Fruit fly (Drosophila melanogaster) whole organism, embryonic: ENCODE results near the gene Adsl.

ENCODE experiments used
- Atf6 ChIP-seq: fragments of 200-800 bp; sonication (Bioruptor generic); IDR thresholded peaks from 2 replicates; pipeline ENCODE4 v1.3.6; 2022; ENCODE audit warnings: missing biosample characterization, missing genetic modification characterization
- Blimp-1 ChIP-seq: fragments of 200-800 bp; sonication (Bioruptor generic); optimal IDR thresholded peaks from 3 replicates; lab custom pipeline; 2018; ENCODE audit warnings: missing biosample characterization, missing genetic modification characterization, mild to moderate bottlenecking, moderate library complexity, missing genetic modification reagents
- CG10274 ChIP-seq: fragments of 200-800 bp; sonication (Bioruptor generic); optimal IDR thresholded peaks from 3 replicates; lab custom pipeline; 2017; ENCODE audit warnings: missing biosample characterization, mild to moderate bottlenecking, missing genetic modification characterization
- CG13894 ChIP-seq: fragments of 200-800 bp; sonication (Bioruptor generic); optimal IDR thresholded peaks from 3 replicates; lab custom pipeline; 2018; ENCODE audit warnings: missing biosample characterization, mild to moderate bottlenecking, missing genetic modification characterization, moderate library complexity
- CG14710 ChIP-seq: fragments of 200-800 bp; sonication (Bioruptor generic); optimal IDR thresholded peaks from 3 replicates; lab custom pipeline; 2019; ENCODE audit warnings: missing biosample characterization, mild to moderate bottlenecking, missing genetic modification characterization, moderate library complexity
- CG15514 ChIP-seq: fragments of 200-800 bp; sonication (Bioruptor generic); optimal IDR thresholded peaks from 3 replicates; lab custom pipeline; 2017; ENCODE audit warnings: missing biosample characterization, missing genetic modification characterization, mild to moderate bottlenecking, moderate library complexity, missing genetic modification reagents
- CG1647 ChIP-seq: fragments of 200-800 bp; sonication (Bioruptor generic); optimal IDR thresholded peaks from 3 replicates; lab custom pipeline; 2016; ENCODE audit warnings: missing biosample characterization, missing genetic modification characterization
- CG17912 ChIP-seq: fragments of 200-800 bp; sonication (Bioruptor generic); optimal IDR thresholded peaks from 2 replicates; lab custom pipeline; 2018; ENCODE audit warnings: missing biosample characterization, mild to moderate bottlenecking, missing genetic modification characterization
- CG2116 ChIP-seq: fragments of 200-800 bp; sonication (Bioruptor generic); optimal IDR thresholded peaks from 3 replicates; lab custom pipeline; 2018; ENCODE audit warnings: missing biosample characterization, mild to moderate bottlenecking, missing genetic modification characterization
- CG2889 ChIP-seq: fragments of 200-800 bp; sonication (Bioruptor generic); IDR thresholded peaks from 3 replicates; pipeline ENCODE4 v1.3.6; 2022; ENCODE audit warnings: missing biosample characterization, missing genetic modification characterization
- CG30431 ChIP-seq: fragments of 200-800 bp; sonication (Bioruptor generic); optimal IDR thresholded peaks from 2 replicates; lab custom pipeline; 2017; ENCODE audit warnings: missing biosample characterization, missing genetic modification characterization
- CG3995 ChIP-seq: fragments of 200-800 bp; sonication (Bioruptor generic); optimal IDR thresholded peaks from 3 replicates; lab custom pipeline; 2016; ENCODE audit warnings: missing biosample characterization, missing genetic modification characterization
- CG5953 ChIP-seq: fragments of 200-800 bp; sonication (Bioruptor generic); IDR thresholded peaks from 2 replicates; pipeline ENCODE4 v1.3.6; 2022; ENCODE audit warnings: missing biosample characterization, missing genetic modification characterization
- CG6272 ChIP-seq: fragments of 200-800 bp; sonication (Bioruptor generic); IDR thresholded peaks from 2 replicates; pipeline ENCODE4 v1.3.6; 2022; ENCODE audit warnings: missing biosample characterization, missing genetic modification characterization
- CG8281 ChIP-seq: fragments of 200-800 bp; sonication (Bioruptor generic); optimal IDR thresholded peaks from 2 replicates; lab custom pipeline; 2018; ENCODE audit warnings: missing biosample characterization, mild to moderate bottlenecking, missing genetic modification characterization, moderate library complexity
- CG8359 ChIP-seq: fragments of 200-800 bp; sonication (Bioruptor generic); optimal IDR thresholded peaks from 2 replicates; lab custom pipeline; 2017; ENCODE audit warnings: missing biosample characterization, mild to moderate bottlenecking, missing genetic modification characterization, borderline replicate concordance
- CG8478 ChIP-seq: fragments of >200 bp; optimal IDR thresholded peaks from 2 replicates; lab custom pipeline; 2018
- CG8765 ChIP-seq: fragments of 200-800 bp; sonication (Bioruptor generic); IDR thresholded peaks from 2 replicates; pipeline ENCODE4 v1.3.6; 2022; ENCODE audit warnings: missing biosample characterization, missing genetic modification characterization
- Camta ChIP-seq: fragments of 200-800 bp; sonication (Bioruptor generic); optimal IDR thresholded peaks from 2 replicates; lab custom pipeline; 2016; ENCODE audit warnings: missing biosample characterization, missing genetic modification characterization
- Dek ChIP-seq: fragments of 200-800 bp; sonication (Bioruptor generic); optimal IDR thresholded peaks from 3 replicates; lab custom pipeline; 2019; ENCODE audit warnings: missing biosample characterization, mild to moderate bottlenecking, missing genetic modification characterization, moderate library complexity
- Drgx ChIP-seq: fragments of 200-800 bp; sonication (Bioruptor generic); IDR thresholded peaks from 2 replicates; pipeline ENCODE4 v1.3.6; 2022; ENCODE audit warnings: missing biosample characterization, missing genetic modification characterization
- HLH54F ChIP-seq: fragments of 200-800 bp; sonication (Bioruptor generic); optimal IDR thresholded peaks from 3 replicates; lab custom pipeline; 2016; ENCODE audit warnings: missing biosample characterization, missing genetic modification characterization
- HLHmδ ChIP-seq: fragments of 200-800 bp; sonication (Bioruptor generic); optimal IDR thresholded peaks from 2 replicates; lab custom pipeline; 2018; ENCODE audit warnings: missing biosample characterization, mild to moderate bottlenecking, missing genetic modification characterization, moderate library complexity
- Lhr ChIP-seq: fragments of 200-800 bp; sonication (Bioruptor generic); optimal IDR thresholded peaks from 3 replicates; lab custom pipeline; 2017; ENCODE audit warnings: mild to moderate bottlenecking, missing biosample characterization, missing genetic modification reagents, missing genetic modification characterization
- Lpt ChIP-seq: fragments of >200 bp; optimal IDR thresholded peaks from 2 replicates; lab custom pipeline; 2018; ENCODE audit warnings: missing biosample characterization, missing genetic modification characterization
- Myb ChIP-seq: fragments of 200-800 bp; sonication (Bioruptor generic); optimal IDR thresholded peaks from 2 replicates; lab custom pipeline; 2016; ENCODE audit warnings: missing biosample characterization, missing genetic modification characterization
- ara ChIP-seq: fragments of 200-800 bp; sonication (Bioruptor generic); IDR thresholded peaks from 2 replicates; pipeline ENCODE4 v1.3.6; 2022; ENCODE audit warnings: missing biosample characterization, missing genetic modification characterization
- ase ChIP-seq: fragments of 200-800 bp; sonication (Bioruptor generic); IDR thresholded peaks from 3 replicates; pipeline ENCODE4 v1.3.6; 2022; ENCODE audit warnings: missing biosample characterization, missing genetic modification characterization
- ato ChIP-seq: fragments of 200-800 bp; sonication (Bioruptor generic); IDR thresholded peaks from 2 replicates; pipeline ENCODE4 v1.3.6; 2022; ENCODE audit warnings: missing biosample characterization, missing genetic modification characterization; ENCODE audit not compliant: partially characterized antibody
- br ChIP-seq: fragments of >200 bp; optimal IDR thresholded peaks from 2 replicates; lab custom pipeline; 2017
- chif ChIP-seq, 2 experiments: fragments of 200-800 bp; sonication (Bioruptor generic); optimal IDR thresholded peaks; 3 replicates each; lab custom pipeline; 2016; ENCODE audit warnings: missing biosample characterization in 2 of 2, missing genetic modification characterization in 2 of 2
- dysf ChIP-seq: fragments of 200-800 bp; sonication (Bioruptor generic); IDR thresholded peaks from 3 replicates; pipeline ENCODE4 v1.3.6; 2022; ENCODE audit warnings: missing biosample characterization, missing genetic modification characterization
- eyg ChIP-seq: fragments of 200-800 bp; sonication (Bioruptor generic); optimal IDR thresholded peaks from 3 replicates; lab custom pipeline; 2016; ENCODE audit warnings: missing biosample characterization, missing genetic modification characterization
- fd3F ChIP-seq: fragments of 200-800 bp; sonication (Bioruptor generic); optimal IDR thresholded peaks from 2 replicates; lab custom pipeline; 2018; ENCODE audit warnings: missing biosample characterization, mild to moderate bottlenecking, missing genetic modification characterization, moderate library complexity
- fu2 ChIP-seq: fragments of 200-800 bp; sonication (Bioruptor generic); optimal IDR thresholded peaks from 2 replicates; lab custom pipeline; 2016; ENCODE audit warnings: missing biosample characterization, missing genetic modification characterization
- hbn ChIP-seq: fragments of 200-800 bp; sonication (Bioruptor generic); IDR thresholded peaks from 2 replicates; pipeline ENCODE4 v1.3.6; 2022; ENCODE audit warnings: missing biosample characterization, missing genetic modification characterization; ENCODE audit not compliant: partially characterized antibody
- hth ChIP-seq: fragments of >200 bp; optimal IDR thresholded peaks from 2 replicates; lab custom pipeline; 2017; ENCODE audit warnings: inconsistent platforms
- lab ChIP-seq: fragments of 200-800 bp; sonication (Bioruptor generic); optimal IDR thresholded peaks from 3 replicates; lab custom pipeline; 2017; ENCODE audit warnings: missing biosample characterization, missing genetic modification characterization, mild to moderate bottlenecking, moderate library complexity, missing genetic modification reagents
- lilli ChIP-seq: fragments of 200-800 bp; sonication (Bioruptor generic); optimal IDR thresholded peaks from 3 replicates; lab custom pipeline; 2016; ENCODE audit warnings: missing biosample characterization, missing genetic modification characterization
- mirr ChIP-seq: fragments of 200-800 bp; sonication (Bioruptor generic); optimal IDR thresholded peaks from 3 replicates; lab custom pipeline; 2018; ENCODE audit warnings: missing biosample characterization, mild to moderate bottlenecking, missing genetic modification characterization
- pan ChIP-seq, 4 experiments: fragments of >200 bp in 3 of 4; fragments of 200-800 bp in 1 of 4; sonication (Bioruptor generic) in 1 of 4; optimal IDR thresholded peaks in 3 of 4; IDR thresholded peaks in 1 of 4; 2 replicates each; pipeline versions ENCODE4 v1.3.6 to Lab custom; 2017 to 2022; ENCODE audit warnings: missing biosample characterization in 2 of 4, missing genetic modification characterization in 2 of 4, mixed read lengths in 1 of 4
- pita ChIP-seq: fragments of 200-800 bp; sonication (Bioruptor generic); optimal IDR thresholded peaks from 2 replicates; lab custom pipeline; 2017; ENCODE audit warnings: missing biosample characterization, mild to moderate bottlenecking, missing genetic modification characterization
- rib ChIP-seq: fragments of 200-800 bp; sonication (Bioruptor generic); IDR thresholded peaks from 2 replicates; pipeline ENCODE4 v1.3.6; 2022; ENCODE audit warnings: missing biosample characterization, missing genetic modification characterization
- sisA ChIP-seq: fragments of 200-800 bp; sonication (Bioruptor generic); IDR thresholded peaks from 2 replicates; pipeline ENCODE4 v1.3.6; 2022; ENCODE audit warnings: missing biosample characterization, missing genetic modification characterization
- tll ChIP-seq, 2 experiments: fragments of 200-800 bp in 1 of 2; fragments of >200 bp in 1 of 2; sonication (Bioruptor generic) in 1 of 2; optimal IDR thresholded peaks; 2 replicates each; lab custom pipeline; 2017 to 2019; ENCODE audit warnings: missing biosample characterization in 2 of 2, missing genetic modification characterization in 2 of 2, mild to moderate bottlenecking in 1 of 2, moderate library complexity in 1 of 2
- wdn ChIP-seq: fragments of 200-800 bp; sonication (Bioruptor generic); IDR thresholded peaks from 2 replicates; pipeline ENCODE4 v1.3.6; 2022; ENCODE audit warnings: missing biosample characterization, missing genetic modification characterization
- z ChIP-seq: fragments of 200-800 bp; sonication (Bioruptor generic); IDR thresholded peaks from 3 replicates; pipeline ENCODE4 v1.3.6; 2022; ENCODE audit warnings: missing biosample characterization, missing genetic modification characterization
- zfh1 ChIP-seq: fragments of 200-800 bp; sonication (Bioruptor generic); IDR thresholded peaks from 3 replicates; pipeline ENCODE4 v1.3.6; 2022; ENCODE audit warnings: missing biosample characterization, missing genetic modification characterization

Gene Adsl

DNA sequence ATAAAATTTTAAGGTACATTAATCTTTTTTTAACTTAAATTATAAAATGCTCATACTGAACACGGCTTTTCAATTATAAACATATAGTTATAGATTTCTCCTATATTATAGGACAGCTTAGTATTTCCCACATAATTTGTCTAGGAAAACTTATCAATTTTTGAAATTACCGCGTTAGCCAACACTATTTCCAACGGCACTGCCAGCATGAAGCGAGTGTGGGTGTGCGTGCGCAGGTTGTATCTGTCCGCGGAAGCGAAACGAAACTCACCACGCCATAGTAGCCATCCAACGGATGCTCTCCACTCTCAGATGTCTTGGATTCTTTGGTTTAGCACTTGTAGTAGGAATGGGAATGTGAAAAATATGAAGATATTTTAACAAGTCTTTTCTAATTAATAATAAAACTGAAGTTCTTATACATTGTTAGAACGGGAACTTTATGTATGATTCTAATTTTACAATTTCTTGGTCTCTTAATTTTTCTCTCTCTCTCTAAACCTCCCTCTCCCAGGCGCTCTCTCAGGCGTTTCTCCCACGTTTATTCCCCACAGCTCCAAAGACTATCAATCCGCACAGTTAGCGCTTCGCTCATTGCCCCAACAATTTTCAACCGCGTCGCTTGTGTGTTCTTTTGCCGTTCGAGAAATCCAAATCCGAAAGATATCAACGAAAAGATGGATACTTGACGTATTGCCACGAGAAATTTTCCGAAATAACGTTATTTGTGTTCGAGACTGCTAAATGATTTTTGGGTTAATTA, 32.7 kb upstream of the Adsl start, which contains the start of gene Dad (continued):
- TF ChIP-seq CG13894 (tag; lab: Kevin White, UChicago) (peak; percentile 10), Atf6 (GFP tag; lab: Robert Waterston, UW) (no peak), lab (GFP tag; lab: Kevin White, UChicago) (peak; percentile 43), CG5953 (GFP tag; lab: Robert Waterston, UW) (0 out of 2 replicates have a peak, but pooled peaks have one; percentile 27), ato (GFP tag; lab: Robert Waterston, UW) (no peak; the same call in 1 of the 2 replicates), eyg (GFP tag; lab: Kevin White, UChicago) (no peak), hth (lab: Kevin White, UChicago) (no peak), br (lab: Kevin White, UChicago) (no peak), ase (GFP tag; lab: Robert Waterston, UW) (no peak), Camta (GFP tag; lab: Kevin White, UChicago) (no peak), wdn (GFP tag; lab: Robert Waterston, UW) (no peak), CG17912 (GFP tag; lab: Kevin White, UChicago) (no peak), tll (GFP tag; optimal IDR thresholded peaks at IDR 0.05; lab: Kevin White, UChicago) (no peak), Lpt (no peak), CG2116 (GFP tag; lab: Kevin White, UChicago) (no peak), rib (0 out of 2 replicates have a peak, but pooled peaks have one; percentile 16), CG8478 (lab: Kevin White, UChicago) (no peak), sisA (no peak)

DNA sequence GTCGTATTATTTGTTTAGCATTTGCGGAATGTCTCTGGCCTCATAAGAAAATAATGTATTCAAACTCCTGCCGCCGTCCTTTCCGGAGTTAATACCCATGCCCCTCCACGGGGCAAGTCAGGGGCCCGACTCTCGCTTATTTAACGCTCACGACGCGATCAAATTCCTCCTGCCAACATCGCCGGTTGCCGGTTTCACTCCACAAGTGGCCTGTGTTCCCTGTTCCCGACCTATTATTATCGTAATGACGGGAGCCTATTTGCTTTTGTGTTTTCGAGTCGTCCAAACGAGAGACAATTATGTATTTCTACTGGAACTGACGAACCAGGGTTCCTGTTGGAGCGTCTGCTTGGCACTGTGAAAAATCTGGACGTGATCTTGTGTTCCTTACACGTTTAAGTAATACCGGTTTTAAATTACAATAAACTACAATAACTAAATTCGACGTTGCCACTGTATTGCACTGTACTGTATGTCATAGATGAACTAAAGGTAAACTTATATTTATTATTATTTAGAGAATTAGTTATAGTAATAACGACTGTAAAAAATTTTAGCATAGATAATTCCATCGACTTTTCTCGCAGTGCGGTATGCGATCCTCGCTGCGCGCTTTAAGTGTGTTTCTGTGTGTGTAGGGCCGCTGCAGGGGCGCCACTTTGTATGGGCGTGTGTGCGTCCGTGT, 31.7 kb upstream of the Adsl start:
- TF ChIP-seq CG10274 (GFP tag; lab: Kevin White, UChicago) (no peak), HLH54F (no peak), dysf (GFP tag; lab: Robert Waterston, UW) (no peak), HLHmδ (GFP tag; lab: Kevin White, UChicago) (no peak), hbn (GFP tag; lab: Robert Waterston, UW) (no peak), CG8359 (GFP tag; lab: Kevin White, UChicago) (peak; percentile 22), CG3995 (GFP tag; lab: Kevin White, UChicago) (no peak), CG8765 (GFP tag; lab: Robert Waterston, UW) (peak; percentile 68), CG2889 (GFP tag; lab: Robert Waterston, UW) (no peak), pita (GFP tag; lab: Kevin White, UChicago) (no peak), pan (optimal IDR thresholded peaks at IDR 0.05; lab: Kevin White, UChicago) (no peak), pan (GFP tag; optimal IDR thresholded peaks at IDR 0.05 in 1 of 2, IDR thresholded peaks at IDR 0.05 in 1 of 2) (no peak), Dek (tag; lab: Kevin White, UChicago) (no peak), CG8281 (tag; lab: Kevin White, UChicago) (no peak), CG6272 (no peak), Drgx (peak; percentile 12; the same call in 1 of the 2 replicates), lilli (GFP tag; lab: Kevin White, UChicago) (peak; percentile 27), Lhr (GFP tag; lab: Kevin White, UChicago) (peak; percentile 27), fu2 (GFP tag; lab: Kevin White, UChicago) (no peak), CG14710 (tag; lab: Kevin White, UChicago) (peak; percentile 79), chif (GFP tag; optimal IDR thresholded peaks at IDR 0.05; lab: Kevin White, UChicago) (peak in 1 of 2 experiments; percentile 24), ara (GFP tag; lab: Robert Waterston, UW) (0 out of 2 replicates have a peak, but pooled peaks have one; percentile 42), fd3F (GFP tag; lab: Kevin White, UChicago) (no peak), Myb (GFP tag; lab: Kevin White, UChicago) (no peak), Blimp-1 (GFP tag; lab: Kevin White, UChicago) (no peak), CG1647 (GFP tag; lab: Kevin White, UChicago) (no peak), mirr (GFP tag; lab: Kevin White, UChicago) (no peak), CG15514 (GFP tag; lab: Kevin White, UChicago) (no peak), CG30431 (GFP tag; lab: Kevin White, UChicago) (peak; percentile 15), z (GFP tag; lab: Robert Waterston, UW) (0 out of 3 replicates have a peak, but pooled peaks have one; percentile 7), zfh1 (GFP tag; lab: Robert Waterston, UW) (peak; percentile 44; the same call in 1 of the 3 replicates)
